Fruit fly (Drosophila melanogaster): ENCODE results near the gene BigH1.

BigH1 gene

dm6 chr3R:14672915-14673314 is 9.7 kb downstream of the BigH1 start (continued):
- TF ChIP-seq org-1 (GFP tag; optimal IDR thresholded peaks at IDR 0.05) (no peak), zfh1 (GFP tag; IDR thresholded peaks at IDR 0.05) (no peak), CG10274 (GFP tag; optimal IDR thresholded peaks at IDR 0.05) (no peak), pho (GFP tag; optimal IDR thresholded peaks at IDR 0.05) (no peak), Blimp-1 (GFP tag; optimal IDR thresholded peaks at IDR 0.05) (peak; percentile 6), slou (GFP tag; optimal IDR thresholded peaks at IDR 0.05) (no peak), CG3281 (GFP tag; optimal IDR thresholded peaks at IDR 0.05) (no peak), CkIIα-i1 (GFP tag; IDR thresholded peaks at IDR 0.05) (no peak), CG3163 (GFP tag; optimal IDR thresholded peaks at IDR 0.05) (no peak), toy (GFP tag; IDR thresholded peaks at IDR 0.05) (no peak), CG2116 (GFP tag; optimal IDR thresholded peaks at IDR 0.05) (no peak), sna (GFP tag; IDR thresholded peaks at IDR 0.05; ENCODE audit: partially characterized antibody) (no peak), NK7.1 (GFP tag; optimal IDR thresholded peaks at IDR 0.05) (no peak), CG12744 (GFP tag; optimal IDR thresholded peaks at IDR 0.05) (no peak), ro (GFP tag; IDR thresholded peaks at IDR 0.05) (no peak), Hmx (GFP tag; optimal IDR thresholded peaks at IDR 0.05) (no peak), Hmr (GFP tag; optimal IDR thresholded peaks at IDR 0.05) (no peak), Sox100B (GFP tag; optimal IDR thresholded peaks at IDR 0.05) (no peak), seq (GFP tag; IDR thresholded peaks at IDR 0.05) (no peak), Gsc (GFP tag; IDR thresholded peaks at IDR 0.05) (no peak), pros (GFP tag; optimal IDR thresholded peaks at IDR 0.05) (no peak), CG5953 (GFP tag; IDR thresholded peaks at IDR 0.05) (no peak), CG17186 (GFP tag; optimal IDR thresholded peaks at IDR 0.05) (no peak), CG33213 (GFP tag; optimal IDR thresholded peaks at IDR 0.05) (no peak), CG17361 (GFP tag; IDR thresholded peaks at IDR 0.05) (no peak), Trl (optimal IDR thresholded peaks at IDR 0.05) (no peak), Trl (GFP tag; optimal IDR thresholded peaks at IDR 0.05) (no peak), bab2 (GFP tag; optimal IDR thresholded peaks at IDR 0.05) (no peak), mld (GFP tag; IDR thresholded peaks at IDR 0.05; ENCODE audit: partially characterized antibody) (no peak), CG30403 (GFP tag; optimal IDR thresholded peaks at IDR 0.05) (peak; percentile 7), Antp (GFP tag; optimal IDR thresholded peaks at IDR 0.05) (no peak), CG42726 (GFP tag; IDR thresholded peaks at IDR 0.05; ENCODE audit: partially characterized antibody) (no peak), h (optimal IDR thresholded peaks at IDR 0.05) (no peak), CG7745 (tag; optimal IDR thresholded peaks at IDR 0.05) (no peak), ap (GFP tag; IDR thresholded peaks at IDR 0.05) (0 out of 2 replicates have a peak, but pooled peaks have one; percentile 2), NC2β (GFP tag; optimal IDR thresholded peaks at IDR 0.05) (no peak), CG15479 (GFP tag; optimal IDR thresholded peaks at IDR 0.05) (no peak), Dll (GFP tag; IDR thresholded peaks at IDR 0.05; ENCODE audit: partially characterized antibody) (no peak), CG11456 (GFP tag; IDR thresholded peaks at IDR 0.05) (no peak), CG4707 (GFP tag; optimal IDR thresholded peaks at IDR 0.05) (no peak), her (GFP tag; optimal IDR thresholded peaks at IDR 0.05) (no peak), CG10147 (GFP tag; optimal IDR thresholded peaks at IDR 0.05) (no peak), Atf6 (GFP tag; IDR thresholded peaks at IDR 0.05) (no peak), croc (GFP tag; conservative IDR thresholded peaks at IDR 0.05) (no peak), CG2712 (tag; optimal IDR thresholded peaks at IDR 0.05) (peak; percentile 32), Mrtf (GFP tag; IDR thresholded peaks at IDR 0.05) (no peak), bbx (GFP tag; IDR thresholded peaks at IDR 0.05; ENCODE audit: partially characterized antibody) (no peak), lola (GFP tag; optimal IDR thresholded peaks at IDR 0.05) (no peak), CG10462 (GFP tag; optimal IDR thresholded peaks at IDR 0.05) (no peak), ase (GFP tag; IDR thresholded peaks at IDR 0.05) (no peak), unpg (GFP tag; optimal IDR thresholded peaks at IDR 0.05) (peak; percentile 17), Dfd (GFP tag; optimal IDR thresholded peaks at IDR 0.05) (no peak), CG11560 (tag; IDR thresholded peaks at IDR 0.05) (no peak)

Measured in whole organism, embryonic.